Fruit fly (Drosophila melanogaster) whole organism, prepupa: ENCODE data around the gene CG33947.

Experiments
- CG16779 ChIP-seq: fragments of 200-800 bp; sonication (Bioruptor generic); optimal IDR thresholded peaks from 3 replicates; lab custom pipeline; 2017; ENCODE audit warnings: missing biosample characterization, mild to moderate bottlenecking, missing genetic modification characterization
- CG31627 ChIP-seq: fragments of 200-800 bp; sonication (Bioruptor generic); optimal IDR thresholded peaks from 3 replicates; lab custom pipeline; 2016; ENCODE audit warnings: missing biosample characterization, missing genetic modification characterization
- CG32006 ChIP-seq: fragments of 200-800 bp; sonication (Bioruptor generic); optimal IDR thresholded peaks from 3 replicates; lab custom pipeline; 2017; ENCODE audit warnings: missing biosample characterization, mild to moderate bottlenecking, missing genetic modification characterization
- CG4318 ChIP-seq: fragments of 200-800 bp; sonication (Bioruptor generic); optimal IDR thresholded peaks from 3 replicates; lab custom pipeline; 2017; ENCODE audit warnings: missing biosample characterization, mild to moderate bottlenecking, missing genetic modification characterization
- CG6808 ChIP-seq: fragments of 200-800 bp; sonication (Bioruptor generic); optimal IDR thresholded peaks from 3 replicates; lab custom pipeline; 2017; ENCODE audit warnings: missing biosample characterization, missing genetic modification characterization, mild to moderate bottlenecking, moderate library complexity, missing genetic modification reagents
- CG6854 ChIP-seq: fragments of 200-800 bp; sonication (Bioruptor generic); optimal IDR thresholded peaks from 2 replicates; lab custom pipeline; 2017; ENCODE audit warnings: missing biosample characterization, mild to moderate bottlenecking, missing genetic modification characterization
- Hr4 ChIP-seq: fragments of 200-800 bp; sonication (Bioruptor generic); optimal IDR thresholded peaks from 3 replicates; lab custom pipeline; 2016; ENCODE audit warnings: missing biosample characterization, missing genetic modification characterization
- OdsH ChIP-seq: fragments of 200-800 bp; sonication (Bioruptor generic); optimal IDR thresholded peaks from 3 replicates; lab custom pipeline; 2016; ENCODE audit warnings: missing biosample characterization, missing genetic modification characterization
- cyc ChIP-seq: fragments of 200-800 bp; sonication (Bioruptor generic); optimal IDR thresholded peaks from 3 replicates; lab custom pipeline; 2016; ENCODE audit warnings: missing biosample characterization, missing genetic modification characterization

DNA sequence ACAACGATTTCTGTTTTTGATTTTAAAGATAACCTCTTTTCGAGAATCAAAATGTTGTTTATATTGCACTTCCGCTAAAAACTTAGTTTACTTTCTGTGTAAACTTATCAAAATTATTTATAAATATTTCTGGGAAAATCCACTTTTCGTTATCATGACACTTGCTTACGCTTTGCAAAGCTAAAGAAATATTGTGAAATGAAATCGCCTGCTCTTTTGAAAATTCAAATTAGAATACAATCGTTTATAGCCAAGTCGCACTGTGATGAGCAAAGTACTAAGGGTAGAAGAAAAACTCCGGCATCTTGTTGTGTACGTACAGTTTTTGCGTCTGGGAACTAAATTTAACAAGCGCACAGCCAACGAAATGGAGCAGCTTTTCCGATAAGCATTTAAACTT, 28.1 kb downstream of the CG33947 start:
- no peak for TF ChIP-seq OdsH (GFP tag; lab: Kevin White, UChicago)
- TF ChIP-seq CG31627 (GFP tag; lab: Kevin White, UChicago) = no peak
- TF ChIP-seq CG6854 (GFP tag; lab: Kevin White, UChicago) = no peak
- no peak for TF ChIP-seq CG16779 (tag; lab: Kevin White, UChicago)
- TF ChIP-seq cyc (GFP tag; lab: Kevin White, UChicago) = no peak
- peak; percentile 43 for TF ChIP-seq Hr4 (GFP tag; lab: Kevin White, UChicago)
- TF ChIP-seq CG4318 (GFP tag; lab: Kevin White, UChicago) = no peak
- no peak for TF ChIP-seq CG6808 (GFP tag; lab: Kevin White, UChicago)
- no peak for TF ChIP-seq CG32006 (GFP tag; lab: Kevin White, UChicago)
